Fruit fly (Drosophila melanogaster) whole organism: ENCODE results near the gene CG14442.

Experiments used
- CG8478 ChIP-seq: fragments of >200 bp; optimal IDR thresholded peaks from 2 replicates; lab custom pipeline; 2018; ENCODE audit warnings: inconsistent platforms
- Dll ChIP-seq: fragments of >200 bp; optimal IDR thresholded peaks from 2 replicates; lab custom pipeline; 2017
- EcR ChIP-seq, 2 experiments: fragments of >200 bp; optimal IDR thresholded peaks; 2 replicates each; lab custom pipeline; 2017; ENCODE audit warnings: missing biosample characterization in 2 of 2, missing genetic modification characterization in 2 of 2, missing genetic modification reagents in 2 of 2
- pan ChIP-seq: fragments of >200 bp; optimal IDR thresholded peaks from 2 replicates; lab custom pipeline; 2017
- psq ChIP-seq: fragments of >200 bp; optimal IDR thresholded peaks from 2 replicates; lab custom pipeline; 2017
- usp ChIP-seq: fragments of >200 bp; optimal IDR thresholded peaks from 2 replicates; lab custom pipeline; 2017; ENCODE audit warnings: missing biosample characterization, missing genetic modification characterization, mixed read lengths

The CG14442 gene

dm6 chrX:6663976-6664375 is 30.8 kb downstream of the CG14442 start:
- no peak for TF ChIP-seq pan (lab: Kevin White, UChicago)
- TF ChIP-seq Dll = no peak
- no peak for TF ChIP-seq usp (GFP tag; lab: Kevin White, UChicago)
- no peak for TF ChIP-seq psq
- no peak for TF ChIP-seq EcR (GFP tag; optimal IDR thresholded peaks at IDR 0.05; lab: Kevin White, UChicago)
- no peak for TF ChIP-seq CG8478 (lab: Kevin White, UChicago)

dm6 chrX:6662876-6663551 is 31.8 kb downstream of the CG14442 start:
- TF ChIP-seq CG8478 (lab: Kevin White, UChicago) (no peak), psq (no peak), Dll (no peak), EcR (GFP tag; optimal IDR thresholded peaks at IDR 0.05; lab: Kevin White, UChicago) (no peak), usp (GFP tag; lab: Kevin White, UChicago) (no peak), pan (lab: Kevin White, UChicago) (no peak)

- TF ChIP-seq pan (lab: Kevin White, UChicago) = no peak
These were observed 32.4 kb downstream of the CG14442 start for dm6 chrX:6662378-6662777.

dm6 chrX:6661880-6662279 is 32.9 kb downstream of the CG14442 start:
- TF ChIP-seq EcR (GFP tag; optimal IDR thresholded peaks at IDR 0.05; lab: Kevin White, UChicago) (no peak), psq (no peak)

- TF ChIP-seq EcR (GFP tag; optimal IDR thresholded peaks at IDR 0.05; lab: Kevin White, UChicago) (no peak), pan (lab: Kevin White, UChicago) (no peak), CG8478 (lab: Kevin White, UChicago) (no peak), psq (no peak), usp (GFP tag; lab: Kevin White, UChicago) (no peak), Dll (no peak)
These were observed 33.4 kb downstream of the CG14442 start, which contains the start of the genes CG3224 and Ctr1A for dm6 chrX:6661392-6661837. TSS of gene CG3224 (minus strand) at chrX:6661462. TSS of gene Ctr1A (plus strand) at chrX:6661647.

dm6 chrX:6659919-6660318 is 34.9 kb downstream of the CG14442 start:
- no peak for TF ChIP-seq EcR (GFP tag; optimal IDR thresholded peaks at IDR 0.05; lab: Kevin White, UChicago)
- TF ChIP-seq pan (lab: Kevin White, UChicago) = no peak
- no peak for TF ChIP-seq CG8478 (lab: Kevin White, UChicago)
- no peak for TF ChIP-seq psq
- TF ChIP-seq Dll = no peak
- TF ChIP-seq usp (GFP tag; lab: Kevin White, UChicago) = no peak

- TF ChIP-seq pan (lab: Kevin White, UChicago) = no peak
- no peak for TF ChIP-seq EcR (GFP tag; optimal IDR thresholded peaks at IDR 0.05; lab: Kevin White, UChicago)
- TF ChIP-seq Dll = no peak
- no peak for TF ChIP-seq usp (GFP tag; lab: Kevin White, UChicago)
- no peak for TF ChIP-seq CG8478 (lab: Kevin White, UChicago)
These were observed 37.9 kb downstream of the CG14442 start for dm6 chrX:6656626-6657558.

- TF ChIP-seq usp (GFP tag; lab: Kevin White, UChicago) = no peak
- TF ChIP-seq EcR (GFP tag; optimal IDR thresholded peaks at IDR 0.05; lab: Kevin White, UChicago) = no peak
These were observed 38.7 kb downstream of the CG14442 start for dm6 chrX:6656023-6656594.

- no peak for TF ChIP-seq usp (GFP tag; lab: Kevin White, UChicago)
- TF ChIP-seq CG8478 (lab: Kevin White, UChicago) = no peak
- no peak for TF ChIP-seq EcR (GFP tag; optimal IDR thresholded peaks at IDR 0.05; lab: Kevin White, UChicago)
- no peak for TF ChIP-seq pan (lab: Kevin White, UChicago)
- no peak for TF ChIP-seq psq
- no peak for TF ChIP-seq Dll
These were observed 40.5 kb downstream of the CG14442 start, which contains the start of the genes CG3226 and Cdc7 for dm6 chrX:6654198-6654831. TSS of gene CG3226 (minus strand) at chrX:6654248. TSS of gene Cdc7 (plus strand) at chrX:6654541.

dm6 chrX:6646846-6647245 is 48.0 kb downstream of the CG14442 start:
- no peak for TF ChIP-seq Dll
- TF ChIP-seq usp (GFP tag; lab: Kevin White, UChicago) = no peak
- TF ChIP-seq EcR (GFP tag; optimal IDR thresholded peaks at IDR 0.05; lab: Kevin White, UChicago) = no peak
- no peak for TF ChIP-seq pan (lab: Kevin White, UChicago)
- TF ChIP-seq CG8478 (lab: Kevin White, UChicago) = no peak
- TF ChIP-seq psq = no peak

- no peak for TF ChIP-seq CG8478 (lab: Kevin White, UChicago)
- no peak for TF ChIP-seq usp (GFP tag; lab: Kevin White, UChicago)
- no peak for TF ChIP-seq Dll
- TF ChIP-seq pan (lab: Kevin White, UChicago) = no peak
- TF ChIP-seq EcR (GFP tag; optimal IDR thresholded peaks at IDR 0.05; lab: Kevin White, UChicago) = no peak
- TF ChIP-seq psq = no peak
These were observed 52.1 kb downstream of the CG14442 start for dm6 chrX:6642593-6643257.
